Worm (Caenorhabditis elegans): ENCODE results near the gene ZK1073.1.

DNA sequence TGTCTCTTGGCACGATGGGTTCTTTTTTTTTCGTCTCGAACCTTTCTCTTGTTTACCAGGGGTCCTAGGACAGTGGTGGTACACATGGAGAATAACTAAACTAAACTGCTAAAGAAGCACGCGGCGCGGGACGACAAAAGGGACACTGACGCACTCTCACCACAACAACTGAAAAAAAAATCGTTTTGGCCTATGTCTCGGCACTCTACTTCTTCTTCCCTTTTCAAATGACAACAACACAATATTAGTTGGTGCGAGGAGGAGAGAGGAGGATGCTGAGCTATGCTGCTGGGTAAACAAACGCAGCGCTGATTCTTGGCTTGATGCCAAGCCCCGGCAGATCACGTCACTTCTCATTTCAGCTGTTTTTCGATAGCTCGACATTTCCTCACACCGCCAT lies 16.6 kb upstream of the ZK1073.1 start:
- no peak for TF ChIP-seq pqm-1 (tag; optimal IDR thresholded peaks at IDR 0.05)
- no peak for TF ChIP-seq pat-9 (tag; optimal IDR thresholded peaks at IDR 0.05)
- no peak for TF ChIP-seq nhr-11 (tag; optimal IDR thresholded peaks at IDR 0.05)
- no peak for TF ChIP-seq K09A11.1 (tag; optimal IDR thresholded peaks at IDR 0.05; ENCODE audit: insufficient read depth)
